Fruit fly (Drosophila melanogaster) whole organism, embryonic: ENCODE data around the gene gro.

Source experiments
- Abd-B ChIP-seq: fragments of 200-800 bp; sonication (Bioruptor generic); optimal IDR thresholded peaks from 2 replicates; lab custom pipeline; 2018; ENCODE audit warnings: missing biosample characterization, mild to moderate bottlenecking, missing genetic modification characterization, moderate library complexity
- Ada2b ChIP-seq: fragments of 200-800 bp; sonication (Bioruptor generic); IDR thresholded peaks from 2 replicates; pipeline ENCODE4 v1.3.6; 2022; ENCODE audit warnings: missing biosample characterization, missing genetic modification characterization
- Atf6 ChIP-seq: fragments of 200-800 bp; sonication (Bioruptor generic); IDR thresholded peaks from 2 replicates; pipeline ENCODE4 v1.3.6; 2022; ENCODE audit warnings: missing biosample characterization, missing genetic modification characterization
- Awh ChIP-seq: fragments of 200-800 bp; sonication (Bioruptor generic); IDR thresholded peaks from 2 replicates; pipeline ENCODE4, ENCODE4 v1.3.6; 2022; ENCODE audit warnings: missing biosample characterization, missing genetic modification characterization
- C15 ChIP-seq: fragments of 200-800 bp; sonication (Bioruptor generic); IDR thresholded peaks from 3 replicates; pipeline ENCODE4 v1.3.6; 2022; ENCODE audit warnings: missing biosample characterization, missing genetic modification characterization
- CG11504 ChIP-seq: fragments of 200-800 bp; sonication (Bioruptor generic); optimal IDR thresholded peaks from 3 replicates; lab custom pipeline; 2019; ENCODE audit warnings: missing biosample characterization, mild to moderate bottlenecking, missing genetic modification characterization, moderate library complexity
- CG13123 ChIP-seq: fragments of 200-800 bp; sonication (Bioruptor generic); optimal IDR thresholded peaks from 2 replicates; lab custom pipeline; 2016; ENCODE audit warnings: missing biosample characterization, missing genetic modification characterization
- CG14050 ChIP-seq: fragments of 200-800 bp; sonication (Bioruptor generic); IDR thresholded peaks from 3 replicates; pipeline ENCODE4 v1.3.6; 2022; ENCODE audit warnings: missing biosample characterization, missing genetic modification characterization
- CG17568 ChIP-seq: fragments of 200-800 bp; sonication (Bioruptor generic); optimal IDR thresholded peaks from 2 replicates; lab custom pipeline; 2018; ENCODE audit warnings: missing biosample characterization, mild to moderate bottlenecking, missing genetic modification characterization, moderate library complexity
- CG17829 ChIP-seq: fragments of 200-800 bp; optimal IDR thresholded peaks from 2 replicates; lab custom pipeline; 2019; ENCODE audit warnings: missing biosample characterization, mild to moderate bottlenecking, missing genetic modification characterization, moderate library complexity
- CG31441 ChIP-seq: fragments of 200-800 bp; sonication (Bioruptor generic); IDR thresholded peaks from 2 replicates; pipeline ENCODE4 v1.3.6; 2022; ENCODE audit warnings: missing biosample characterization, missing genetic modification characterization
- CG34422 ChIP-seq: fragments of 200-800 bp; sonication (Bioruptor generic); IDR thresholded peaks from 3 replicates; pipeline ENCODE4 v1.3.6; 2022; ENCODE audit warnings: missing biosample characterization, missing genetic modification characterization
- CG3726 ChIP-seq: fragments of 200-800 bp; sonication (Bioruptor generic); IDR thresholded peaks from 3 replicates; pipeline ENCODE4, ENCODE4 v1.3.6; 2022; ENCODE audit warnings: missing biosample characterization, missing genetic modification characterization
- CG5180 ChIP-seq: fragments of 200-800 bp; sonication (Bioruptor generic); optimal IDR thresholded peaks from 3 replicates; lab custom pipeline; 2017; ENCODE audit warnings: missing biosample characterization, missing genetic modification characterization, mild to moderate bottlenecking, moderate library complexity, missing genetic modification reagents
- CG5245 ChIP-seq: fragments of 200-800 bp; sonication (Bioruptor generic); optimal IDR thresholded peaks from 3 replicates; lab custom pipeline; 2016; ENCODE audit warnings: missing biosample characterization, missing genetic modification characterization
- CG6654 ChIP-seq: fragments of 200-800 bp; sonication (Bioruptor generic); optimal IDR thresholded peaks from 2 replicates; lab custom pipeline; 2017; ENCODE audit warnings: missing biosample characterization, mild to moderate bottlenecking, missing genetic modification characterization
- Dek ChIP-seq: fragments of 200-800 bp; sonication (Bioruptor generic); optimal IDR thresholded peaks from 3 replicates; lab custom pipeline; 2019; ENCODE audit warnings: missing biosample characterization, mild to moderate bottlenecking, missing genetic modification characterization, moderate library complexity
- Dfd ChIP-seq, 2 experiments: fragments of >200 bp; optimal IDR thresholded peaks; 2 replicates each; lab custom pipeline; 2017; ENCODE audit warnings: missing biosample characterization in 2 of 2, missing genetic modification characterization in 2 of 2
- Dip2 ChIP-seq: fragments of 200-800 bp; sonication (Bioruptor generic); IDR thresholded peaks from 2 replicates; pipeline ENCODE4 v1.3.6; 2022; ENCODE audit warnings: missing biosample characterization, missing genetic modification characterization
- Dp ChIP-seq: fragments of 200-800 bp; sonication (Bioruptor generic); optimal IDR thresholded peaks from 2 replicates; lab custom pipeline; 2018; ENCODE audit warnings: missing biosample characterization, mild to moderate bottlenecking, missing genetic modification characterization, moderate library complexity
- Dref ChIP-seq: fragments of 200-800 bp; sonication (Bioruptor generic); IDR thresholded peaks from 2 replicates; pipeline ENCODE4 v1.3.6; 2022; ENCODE audit warnings: missing biosample characterization, missing genetic modification characterization
- E2f1 ChIP-seq: fragments of 200-800 bp; sonication (Bioruptor generic); IDR thresholded peaks from 2 replicates; pipeline ENCODE4 v1.3.6; 2022; ENCODE audit warnings: missing biosample characterization, missing genetic modification characterization
- H15 ChIP-seq: fragments of 200-800 bp; sonication (Bioruptor generic); IDR thresholded peaks from 3 replicates; pipeline ENCODE4 v1.3.6; 2022; ENCODE audit warnings: missing biosample characterization, missing genetic modification characterization
- NK7.1 ChIP-seq: fragments of 200-800 bp; sonication (Bioruptor generic); optimal IDR thresholded peaks from 3 replicates; lab custom pipeline; 2016; ENCODE audit warnings: missing biosample characterization, missing genetic modification characterization
- Oli ChIP-seq: fragments of 200-800 bp; sonication (Bioruptor generic); optimal IDR thresholded peaks from 2 replicates; lab custom pipeline; 2018; ENCODE audit warnings: missing biosample characterization, mild to moderate bottlenecking, missing genetic modification characterization, moderate library complexity
- Pdp1 ChIP-seq, 2 experiments: fragments of 200-800 bp; sonication (Bioruptor generic); optimal IDR thresholded peaks; 3 replicates each; lab custom pipeline; 2016; ENCODE audit warnings: missing biosample characterization in 2 of 2, missing genetic modification characterization in 2 of 2, mild to moderate bottlenecking in 1 of 2, moderate library complexity in 1 of 2
- Side ChIP-seq: fragments of 200-800 bp; sonication (Bioruptor generic); optimal IDR thresholded peaks from 2 replicates; lab custom pipeline; 2016; ENCODE audit warnings: missing biosample characterization, missing genetic modification characterization
- ash1 ChIP-seq: fragments of 200-800 bp; sonication (Bioruptor generic); optimal IDR thresholded peaks from 2 replicates; lab custom pipeline; 2018; ENCODE audit warnings: missing biosample characterization, mild to moderate bottlenecking, missing genetic modification characterization
- ato ChIP-seq: fragments of 200-800 bp; sonication (Bioruptor generic); IDR thresholded peaks from 2 replicates; pipeline ENCODE4 v1.3.6; 2022; ENCODE audit warnings: missing biosample characterization, missing genetic modification characterization; ENCODE audit not compliant: partially characterized antibody
- br ChIP-seq: fragments of >200 bp; optimal IDR thresholded peaks from 2 replicates; lab custom pipeline; 2017
- cato ChIP-seq: fragments of 200-800 bp; sonication (Bioruptor generic); optimal IDR thresholded peaks from 2 replicates; lab custom pipeline; 2016; ENCODE audit warnings: missing biosample characterization, missing genetic modification characterization, borderline replicate concordance
- chinmo ChIP-seq: fragments of 200-800 bp; sonication (Bioruptor generic); IDR thresholded peaks from 4 replicates; pipeline ENCODE4 v1.3.6; 2022; ENCODE audit warnings: missing biosample characterization, missing genetic modification characterization; ENCODE audit not compliant: partially characterized antibody
- ci ChIP-seq: fragments of 200-800 bp; sonication (Bioruptor generic); IDR thresholded peaks from 3 replicates; pipeline ENCODE4 v1.3.6; 2022; ENCODE audit warnings: missing biosample characterization, missing genetic modification characterization
- croc ChIP-seq: fragments of 200-800 bp; sonication (Bioruptor generic); conservative IDR thresholded peaks from 3 replicates; pipeline ENCODE4 v1.3.6; 2022; ENCODE audit warnings: missing biosample characterization, missing genetic modification characterization
- eve ChIP-seq, 2 experiments: fragments of >200 bp; optimal IDR thresholded peaks; 2 replicates each; lab custom pipeline; 2017; ENCODE audit warnings: missing biosample characterization in 2 of 2, missing genetic modification characterization in 2 of 2
- fd102C ChIP-seq: fragments of 200-800 bp; sonication (Bioruptor generic); optimal IDR thresholded peaks from 2 replicates; lab custom pipeline; 2018; ENCODE audit warnings: missing biosample characterization, mild to moderate bottlenecking, missing genetic modification characterization, moderate library complexity
- ftz-f1 ChIP-seq: fragments of 200-800 bp; sonication (Bioruptor generic); optimal IDR thresholded peaks from 2 replicates; lab custom pipeline; 2016; ENCODE audit warnings: missing biosample characterization, missing genetic modification characterization
- gcm2 ChIP-seq: fragments of 200-800 bp; sonication (Bioruptor generic); optimal IDR thresholded peaks from 2 replicates; lab custom pipeline; 2016; ENCODE audit warnings: missing biosample characterization, missing genetic modification characterization
- hbn ChIP-seq: fragments of 200-800 bp; sonication (Bioruptor generic); IDR thresholded peaks from 2 replicates; pipeline ENCODE4 v1.3.6; 2022; ENCODE audit warnings: missing biosample characterization, missing genetic modification characterization; ENCODE audit not compliant: partially characterized antibody
- inv ChIP-seq: fragments of 200-800 bp; sonication (Bioruptor generic); IDR thresholded peaks from 2 replicates; pipeline ENCODE4 v1.3.6; 2022; ENCODE audit warnings: missing biosample characterization, missing genetic modification characterization; ENCODE audit not compliant: partially characterized antibody
- jing ChIP-seq: fragments of 200-800 bp; sonication (Bioruptor generic); optimal IDR thresholded peaks from 2 replicates; lab custom pipeline; 2018; ENCODE audit warnings: missing biosample characterization, mild to moderate bottlenecking, missing genetic modification characterization
- klu ChIP-seq: fragments of 200-800 bp; sonication (Bioruptor generic); IDR thresholded peaks from 2 replicates; pipeline ENCODE4 v1.3.6; 2022; ENCODE audit warnings: missing biosample characterization, missing genetic modification characterization
- mam ChIP-seq: fragments of 200-800 bp; sonication (Bioruptor generic); optimal IDR thresholded peaks from 3 replicates; lab custom pipeline; 2016; ENCODE audit warnings: missing biosample characterization, missing genetic modification characterization
- oc ChIP-seq: fragments of 200-800 bp; sonication (Bioruptor generic); optimal IDR thresholded peaks from 2 replicates; lab custom pipeline; 2018; ENCODE audit warnings: missing biosample characterization, mild to moderate bottlenecking, missing genetic modification characterization, moderate library complexity
- p53 ChIP-seq: fragments of 200-800 bp; sonication (Bioruptor generic); optimal IDR thresholded peaks from 2 replicates; lab custom pipeline; 2016; ENCODE audit warnings: missing biosample characterization, missing genetic modification characterization
- sug ChIP-seq: fragments of 200-800 bp; optimal IDR thresholded peaks from 2 replicates; lab custom pipeline; 2019; ENCODE audit warnings: missing biosample characterization, mild to moderate bottlenecking, missing genetic modification characterization, moderate library complexity
- tll ChIP-seq, 2 experiments: fragments of 200-800 bp in 1 of 2; fragments of >200 bp in 1 of 2; sonication (Bioruptor generic) in 1 of 2; optimal IDR thresholded peaks; 2 replicates each; lab custom pipeline; 2017 to 2019; ENCODE audit warnings: missing biosample characterization in 2 of 2, missing genetic modification characterization in 2 of 2, mild to moderate bottlenecking in 1 of 2, moderate library complexity in 1 of 2
- trh ChIP-seq: fragments of 200-800 bp; sonication (Bioruptor generic); optimal IDR thresholded peaks from 2 replicates; lab custom pipeline; 2016; ENCODE audit warnings: missing biosample characterization, missing genetic modification characterization
- wdn ChIP-seq: fragments of 200-800 bp; sonication (Bioruptor generic); IDR thresholded peaks from 2 replicates; pipeline ENCODE4 v1.3.6; 2022; ENCODE audit warnings: missing biosample characterization, missing genetic modification characterization
- yki ChIP-seq: fragments of >200 bp; optimal IDR thresholded peaks from 3 replicates; lab custom pipeline; 2018
- zfh1 ChIP-seq: fragments of 200-800 bp; sonication (Bioruptor generic); IDR thresholded peaks from 3 replicates; pipeline ENCODE4 v1.3.6; 2022; ENCODE audit warnings: missing biosample characterization, missing genetic modification characterization

The gro gene

DNA sequence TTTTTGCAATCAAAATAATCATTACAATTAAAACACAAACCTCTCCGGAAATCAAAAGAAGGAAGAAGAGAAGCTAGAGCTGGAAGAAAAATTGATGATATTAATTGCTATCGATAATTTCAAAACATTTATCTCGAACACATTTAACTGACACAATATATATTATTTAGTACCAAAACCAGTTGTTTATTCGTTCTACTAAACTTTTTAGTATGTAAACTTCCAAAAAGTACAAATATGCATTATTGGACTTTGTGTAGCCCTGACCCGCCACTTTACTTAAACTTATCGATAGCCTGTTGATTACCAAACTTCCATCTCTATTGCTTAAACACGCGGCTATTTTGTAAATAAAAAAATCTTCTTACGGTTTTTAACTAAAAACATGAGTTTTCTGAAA is 17.7 kb downstream of the gro start, which contains the start of the genes RpL34a and Trmt61 (continued):
- peak; percentile 54 for TF ChIP-seq fd102C (GFP tag; lab: Kevin White, UChicago)
- TF ChIP-seq ci: peak; percentile 82
- TF ChIP-seq CG17568 (GFP tag; lab: Kevin White, UChicago): peak; percentile 90
- no peak for TF ChIP-seq ftz-f1 (GFP tag; lab: Kevin White, UChicago)
- TF ChIP-seq jing (GFP tag; lab: Kevin White, UChicago): peak; percentile 41
- TF ChIP-seq yki (lab: Kevin White, UChicago): no peak
- TF ChIP-seq gcm2 (GFP tag; lab: Kevin White, UChicago): no peak
- TF ChIP-seq Dp (GFP tag; lab: Kevin White, UChicago): peak; percentile 81
- TF ChIP-seq Dek (tag; lab: Kevin White, UChicago): peak; percentile 80
- peak; percentile 81 for TF ChIP-seq Dref (GFP tag; lab: Robert Waterston, UW)
- TF ChIP-seq ato (GFP tag; lab: Robert Waterston, UW): no peak
- peak; percentile 59 for TF ChIP-seq CG6654
- TF ChIP-seq C15 (GFP tag; lab: Robert Waterston, UW): no peak
- no peak for TF ChIP-seq chinmo (GFP tag; lab: Robert Waterston, UW)
- no peak for TF ChIP-seq Dip2 (GFP tag; lab: Robert Waterston, UW)
- TF ChIP-seq CG3726 (GFP tag; lab: Robert Waterston, UW): peak; percentile 69; the same call in 1 of the 3 replicates
- TF ChIP-seq CG31441 (GFP tag; lab: Robert Waterston, UW): peak; percentile 92
- TF ChIP-seq hbn (GFP tag; lab: Robert Waterston, UW): peak; percentile 88
- TF ChIP-seq wdn (GFP tag; lab: Robert Waterston, UW): 0 out of 2 replicates have a peak, but pooled peaks have one; percentile 17
- TF ChIP-seq zfh1: peak; percentile 71
- TF ChIP-seq croc: peak; percentile 63
- TF ChIP-seq Dfd (GFP tag; optimal IDR thresholded peaks at IDR 0.05; lab: Kevin White, UChicago): no peak
- peak; percentile 84 for TF ChIP-seq CG11504 (tag; lab: Kevin White, UChicago)
- peak; percentile 90 for TF ChIP-seq sug
- TF ChIP-seq p53 (GFP tag; lab: Kevin White, UChicago): peak; percentile 70
- TF ChIP-seq E2f1 (GFP tag; lab: Robert Waterston, UW): peak; percentile 84
- peak; percentile 76 to 79 for TF ChIP-seq Pdp1 (GFP tag; optimal IDR thresholded peaks at IDR 0.05; lab: Kevin White, UChicago)
- peak; percentile 70 for TF ChIP-seq cato (GFP tag; lab: Kevin White, UChicago)
- TF ChIP-seq ash1 (GFP tag; lab: Kevin White, UChicago): no peak
- TF ChIP-seq CG5180 (GFP tag; lab: Kevin White, UChicago): peak; percentile 78
- TF ChIP-seq klu (GFP tag; lab: Robert Waterston, UW): peak; percentile 41; the same call in 1 of the 2 replicates
- TF ChIP-seq CG13123 (GFP tag; lab: Kevin White, UChicago): peak; percentile 61
- peak; percentile 77 for TF ChIP-seq NK7.1 (GFP tag; lab: Kevin White, UChicago)
- peak; percentile 63; the same call in 1 of the 2 replicates for TF ChIP-seq Awh
- TF ChIP-seq oc (tag; lab: Kevin White, UChicago): peak; percentile 76
- peak in 1 of 2 experiments; percentile 39 for TF ChIP-seq tll (GFP tag; optimal IDR thresholded peaks at IDR 0.05; lab: Kevin White, UChicago)
- peak; percentile 84 for TF ChIP-seq Atf6 (GFP tag; lab: Robert Waterston, UW)
- TF ChIP-seq trh (GFP tag; lab: Kevin White, UChicago): peak; percentile 79
- peak; percentile 76 for TF ChIP-seq CG34422 (GFP tag; lab: Robert Waterston, UW)
- peak; percentile 89 for TF ChIP-seq Side (GFP tag; lab: Kevin White, UChicago)
- no peak for TF ChIP-seq eve (GFP tag; optimal IDR thresholded peaks at IDR 0.05; lab: Kevin White, UChicago)
- TF ChIP-seq mam (GFP tag; lab: Kevin White, UChicago): peak; percentile 78
- peak; percentile 82 for TF ChIP-seq inv
- TF ChIP-seq CG14050 (GFP tag; lab: Robert Waterston, UW): peak; percentile 63; the same call in 2 of the 3 replicates
- peak; percentile 87 for TF ChIP-seq CG17829 (tag; lab: Kevin White, UChicago)
- peak; percentile 62 for TF ChIP-seq CG5245 (GFP tag; lab: Kevin White, UChicago)
- TF ChIP-seq Abd-B (GFP tag; lab: Kevin White, UChicago): peak; percentile 57
- TF ChIP-seq Ada2b (GFP tag; lab: Robert Waterston, UW): peak; percentile 56
- peak; percentile 54; the same call in 1 of the 3 replicates for TF ChIP-seq H15
- no peak for TF ChIP-seq br (lab: Kevin White, UChicago)
- peak; percentile 75 for TF ChIP-seq Oli (tag; lab: Kevin White, UChicago)
